Worm (Caenorhabditis elegans) whole organism, L3 larva: Measurements from ENCODE around the gene tasp-1.

Source experiments
- R02D3.7 ChIP-seq: fragments of 150-350 bp; optimal IDR thresholded peaks from 2 replicates; lab custom pipeline; 2014; ENCODE audit warnings: missing biosample characterization, missing genetic modification characterization
- ZK546.5 ChIP-seq: sonication (generic microtip); optimal IDR thresholded peaks from 2 replicates; lab custom pipeline; 2017; ENCODE audit warnings: missing biosample characterization, missing genetic modification characterization
- aly-2 ChIP-seq: fragments of 150-350 bp; optimal IDR thresholded peaks from 2 replicates; lab custom pipeline; 2014; ENCODE audit warnings: missing biosample characterization, missing genetic modification characterization
- ama-1 ChIP-seq: fragments of 150-350 bp; optimal IDR thresholded peaks from 2 replicates; lab custom pipeline; 2018
- ceh-16 ChIP-seq: sonication (generic microtip); optimal IDR thresholded peaks from 2 replicates; lab custom pipeline; 2017; ENCODE audit warnings: missing biosample characterization, missing genetic modification characterization
- ceh-28 ChIP-seq: fragments of 150-350 bp; optimal IDR thresholded peaks from 2 replicates; lab custom pipeline; 2014; ENCODE audit warnings: missing biosample characterization, missing genetic modification reagents, missing genetic modification characterization
- ceh-82 ChIP-seq: fragments of 150-350 bp; optimal IDR thresholded peaks from 2 replicates; lab custom pipeline; 2014; ENCODE audit warnings: missing biosample characterization, missing genetic modification characterization
- ceh-9 ChIP-seq: sonication (generic microtip); optimal IDR thresholded peaks from 2 replicates; lab custom pipeline; 2018; ENCODE audit warnings: missing biosample characterization, missing genetic modification characterization
- daf-12 ChIP-seq: fragments of 150-350 bp; optimal IDR thresholded peaks from 2 replicates; lab custom pipeline; 2014; ENCODE audit warnings: missing biosample characterization, missing genetic modification reagents, missing genetic modification characterization
- egl-27 ChIP-seq: sonication (generic microtip); optimal IDR thresholded peaks from 4 replicates; lab custom pipeline; 2017; ENCODE audit warnings: missing biosample characterization, missing genetic modification reagents, missing genetic modification characterization
- egl-5 ChIP-seq: fragments of 150-350 bp; optimal IDR thresholded peaks from 2 replicates; lab custom pipeline; 2017; ENCODE audit warnings: missing biosample characterization, missing genetic modification reagents, missing genetic modification characterization, inconsistent platforms
- elt-1 ChIP-seq: fragments of 150-350 bp; optimal IDR thresholded peaks from 2 replicates; lab custom pipeline; 2014; ENCODE audit warnings: missing biosample characterization, missing genetic modification characterization
- elt-2 ChIP-seq: sonication (generic microtip); optimal IDR thresholded peaks from 2 replicates; lab custom pipeline; 2016; ENCODE audit warnings: missing genetic modification reagents, mild to moderate bottlenecking, missing genetic modification characterization, missing compliant biosample characterization
- elt-3 ChIP-seq, 3 experiments: fragments of 150-350 bp in 1 of 3; sonication (generic microtip) in 2 of 3; optimal IDR thresholded peaks; 2 replicates in 2 of 3; 4 replicates in 1 of 3; lab custom pipeline; 2014 to 2017; ENCODE audit warnings: missing biosample characterization in 3 of 3, missing genetic modification characterization in 3 of 3
- eor-1 ChIP-seq, 2 experiments: fragments of 150-350 bp; optimal IDR thresholded peaks; 2 replicates each; lab custom pipeline; 2014 to 2018; ENCODE audit warnings: missing biosample characterization in 2 of 2, missing genetic modification characterization in 2 of 2
- fkh-10 ChIP-seq: sonication (generic microtip); optimal IDR thresholded peaks from 2 replicates; lab custom pipeline; 2017; ENCODE audit warnings: missing biosample characterization, missing genetic modification reagents, missing genetic modification characterization
- fkh-2 ChIP-seq: fragments of 150-350 bp; optimal IDR thresholded peaks from 2 replicates; lab custom pipeline; 2014; ENCODE audit warnings: missing biosample characterization, missing genetic modification reagents, missing genetic modification characterization
- fos-1 ChIP-seq: fragments of 150-350 bp; optimal IDR thresholded peaks from 2 replicates; lab custom pipeline; 2014; ENCODE audit warnings: missing biosample characterization, missing genetic modification characterization
- hmg-11 ChIP-seq: sonication (generic microtip); optimal IDR thresholded peaks from 2 replicates; lab custom pipeline; 2016; ENCODE audit warnings: missing genetic modification characterization, missing compliant biosample characterization
- jun-1 ChIP-seq: fragments of 150-350 bp; optimal IDR thresholded peaks from 2 replicates; lab custom pipeline; 2014; ENCODE audit warnings: missing biosample characterization, missing genetic modification reagents, missing genetic modification characterization
- lin-15B ChIP-seq: fragments of 150-350 bp; optimal IDR thresholded peaks from 2 replicates; lab custom pipeline; 2014; ENCODE audit warnings: missing biosample characterization, missing genetic modification characterization
- lin-39 ChIP-seq: fragments of 150-350 bp; optimal IDR thresholded peaks from 2 replicates; lab custom pipeline; 2018; ENCODE audit warnings: missing biosample characterization, missing genetic modification reagents, missing genetic modification characterization
- lsy-12 ChIP-seq: sonication (generic microtip); optimal IDR thresholded peaks from 2 replicates; lab custom pipeline; 2016; ENCODE audit warnings: mild to moderate bottlenecking, missing genetic modification characterization, missing compliant biosample characterization
- mdl-1 ChIP-seq: fragments of 150-350 bp; optimal IDR thresholded peaks from 2 replicates; lab custom pipeline; 2014; ENCODE audit warnings: missing biosample characterization, missing genetic modification characterization
- mml-1 ChIP-seq: fragments of 150-350 bp; sonication (generic microtip); optimal IDR thresholded peaks from 3 replicates; lab custom pipeline; 2014; ENCODE audit warnings: missing biosample characterization, missing genetic modification characterization
- nfya-1 ChIP-seq: sonication (generic microtip); optimal IDR thresholded peaks from 2 replicates; lab custom pipeline; 2017; ENCODE audit warnings: missing genetic modification characterization, mild to moderate bottlenecking, missing compliant biosample characterization, antibody characterized with exemption, moderate library complexity; ENCODE audit not compliant: insufficient read depth
- nhr-11 ChIP-seq: fragments of 150-350 bp; optimal IDR thresholded peaks from 2 replicates; lab custom pipeline; 2014; ENCODE audit warnings: missing biosample characterization, missing genetic modification characterization
- nhr-12 ChIP-seq: fragments of 150-350 bp; optimal IDR thresholded peaks from 2 replicates; lab custom pipeline; 2014; ENCODE audit warnings: missing biosample characterization, missing genetic modification characterization
- nhr-23 ChIP-seq: fragments of 150-350 bp; optimal IDR thresholded peaks from 2 replicates; lab custom pipeline; 2014; ENCODE audit warnings: missing biosample characterization, missing genetic modification reagents, missing genetic modification characterization
- nhr-237 ChIP-seq: fragments of 150-350 bp; optimal IDR thresholded peaks from 2 replicates; lab custom pipeline; 2014; ENCODE audit warnings: missing biosample characterization, missing genetic modification characterization
- nhr-25 ChIP-seq: sonication (generic microtip); optimal IDR thresholded peaks from 2 replicates; lab custom pipeline; 2017; ENCODE audit warnings: missing biosample characterization, missing genetic modification characterization
- nhr-28 ChIP-seq: fragments of 150-350 bp; optimal IDR thresholded peaks from 2 replicates; lab custom pipeline; 2014; ENCODE audit warnings: missing biosample characterization, missing genetic modification characterization
- nhr-43 ChIP-seq: sonication (generic microtip); optimal IDR thresholded peaks from 2 replicates; lab custom pipeline; 2016; ENCODE audit warnings: mild to moderate bottlenecking, missing genetic modification characterization, missing compliant biosample characterization; ENCODE audit not compliant: poor library complexity, severe bottlenecking
- nhr-67 ChIP-seq: fragments of 150-350 bp; optimal IDR thresholded peaks from 2 replicates; lab custom pipeline; 2014; ENCODE audit warnings: missing biosample characterization, missing genetic modification characterization
- nhr-76 ChIP-seq: fragments of 150-350 bp; sonication (generic microtip); optimal IDR thresholded peaks from 5 replicates; lab custom pipeline; 2014; ENCODE audit warnings: missing biosample characterization, missing genetic modification characterization
- nhr-77 ChIP-seq: fragments of 150-350 bp; optimal IDR thresholded peaks from 2 replicates; lab custom pipeline; 2014; ENCODE audit warnings: missing biosample characterization, missing genetic modification characterization
- pha-4 ChIP-seq: fragments of 150-350 bp; optimal IDR thresholded peaks from 2 replicates; lab custom pipeline; 2014; ENCODE audit warnings: missing biosample characterization, missing genetic modification reagents, missing genetic modification characterization
- pqm-1 ChIP-seq: fragments of 150-350 bp; optimal IDR thresholded peaks from 2 replicates; lab custom pipeline; 2017; ENCODE audit warnings: missing biosample characterization, missing genetic modification characterization, inconsistent platforms
- sea-2 ChIP-seq: fragments of 150-350 bp; sonication (generic microtip); optimal IDR thresholded peaks from 4 replicates; lab custom pipeline; 2014; ENCODE audit warnings: missing biosample characterization, missing genetic modification reagents, missing genetic modification characterization
- skn-1 ChIP-seq: fragments of 150-350 bp; optimal IDR thresholded peaks from 2 replicates; lab custom pipeline; 2014; ENCODE audit warnings: missing biosample characterization, missing genetic modification characterization
- snpc-4 ChIP-seq: fragments of 150-350 bp; optimal IDR thresholded peaks from 2 replicates; lab custom pipeline; 2014; ENCODE audit warnings: missing biosample characterization, missing genetic modification characterization
- tbx-2 ChIP-seq: sonication (generic microtip); optimal IDR thresholded peaks from 2 replicates; lab custom pipeline; 2016; ENCODE audit warnings: mild to moderate bottlenecking, missing genetic modification characterization, missing compliant biosample characterization
- unc-39 ChIP-seq: sonication (generic microtip); optimal IDR thresholded peaks from 4 replicates; lab custom pipeline; 2017; ENCODE audit warnings: missing biosample characterization, missing genetic modification characterization
- unc-62 ChIP-seq: fragments of 150-350 bp; sonication (generic microtip); optimal IDR thresholded peaks from 4 replicates; lab custom pipeline; 2014; ENCODE audit warnings: missing biosample characterization, missing genetic modification reagents, missing genetic modification characterization
- zag-1 ChIP-seq: fragments of 150-350 bp; optimal IDR thresholded peaks from 2 replicates; lab custom pipeline; 2014; ENCODE audit warnings: missing biosample characterization, missing genetic modification characterization
- ztf-11 ChIP-seq: fragments of 150-350 bp; optimal IDR thresholded peaks from 2 replicates; lab custom pipeline; 2014; ENCODE audit warnings: missing biosample characterization, missing genetic modification characterization
- ztf-4 ChIP-seq: fragments of 150-350 bp; optimal IDR thresholded peaks from 2 replicates; lab custom pipeline; 2014; ENCODE audit warnings: missing biosample characterization, missing genetic modification characterization

Gene tasp-1

ce11 chrIII:10717479-10717878 is 41.6 kb upstream of the tasp-1 start:
- TF ChIP-seq ama-1 (lab: Kevin White, UChicago) (peak; percentile 96), elt-3 (tag; optimal IDR thresholded peaks at IDR 0.05; lab: Kevin White, UChicago) (peak; percentile 41 to 67 (median 55)), R02D3.7 (tag; lab: Kevin White, UChicago) (peak; percentile 19), elt-2 (peak; percentile 63), unc-39 (tag; lab: Kevin White, UChicago) (peak; percentile 31), lin-39 (tag; lab: Kevin White, UChicago) (no peak), jun-1 (peak; percentile 42), nfya-1 (tag; lab: Kevin White, UChicago) (peak; percentile 64), ceh-9 (tag; lab: Kevin White, UChicago) (no peak), ztf-4 (tag; lab: Kevin White, UChicago) (peak; percentile 87), ceh-28 (tag; lab: Kevin White, UChicago) (peak; percentile 46), tbx-2 (tag; lab: Kevin White, UChicago) (peak; percentile 41), zag-1 (tag; lab: Kevin White, UChicago) (no peak), lsy-12 (peak; percentile 17), egl-27 (tag; lab: Kevin White, UChicago) (no peak), ceh-82 (tag; lab: Kevin White, UChicago) (no peak), ZK546.5 (tag; lab: Kevin White, UChicago) (no peak), eor-1 (tag; optimal IDR thresholded peaks at IDR 0.05; lab: Kevin White, UChicago) (no peak), elt-1 (tag; lab: Kevin White, UChicago) (no peak), nhr-43 (tag; lab: Kevin White, UChicago) (peak; percentile 96), egl-5 (tag; lab: Kevin White, UChicago) (no peak), daf-12 (no peak), nhr-76 (peak; percentile 40), lin-15B (tag; lab: Kevin White, UChicago) (no peak), pha-4 (tag; lab: Kevin White, UChicago) (no peak), fkh-10 (GFP tag; lab: Kevin White, UChicago) (no peak), fkh-2 (tag; lab: Kevin White, UChicago) (no peak), nhr-25 (tag; lab: Kevin White, UChicago) (peak; percentile 93), aly-2 (tag; lab: Kevin White, UChicago) (no peak), snpc-4 (tag; lab: Kevin White, UChicago) (no peak), mdl-1 (tag; lab: Kevin White, UChicago) (peak; percentile 61), ztf-11 (no peak), fos-1 (tag; lab: Kevin White, UChicago) (no peak), pqm-1 (peak; percentile 63), unc-62 (no peak), mml-1 (no peak), hmg-11 (tag; lab: Kevin White, UChicago) (no peak), nhr-12 (no peak), nhr-67 (tag; lab: Kevin White, UChicago) (no peak), nhr-237 (tag; lab: Kevin White, UChicago) (no peak), nhr-11 (tag; lab: Kevin White, UChicago) (no peak), nhr-77 (tag; lab: Kevin White, UChicago) (no peak), skn-1 (tag; lab: Kevin White, UChicago) (no peak), nhr-23 (peak; percentile 87), sea-2 (no peak), nhr-28 (no peak), ceh-16 (tag; lab: Kevin White, UChicago) (no peak)
